Worm (Caenorhabditis elegans): ENCODE measurements around the gene dhrr-1.
A peak's percentile ranks its signal among the peaks of the same experiment; 100 is the strongest.
"Not testable (repeated sequence)": the region's sequence is repeated elsewhere in the genome, so short reads cannot be mapped to it uniquely, and the experiment has no call there.

Gene dhrr-1

DNA sequence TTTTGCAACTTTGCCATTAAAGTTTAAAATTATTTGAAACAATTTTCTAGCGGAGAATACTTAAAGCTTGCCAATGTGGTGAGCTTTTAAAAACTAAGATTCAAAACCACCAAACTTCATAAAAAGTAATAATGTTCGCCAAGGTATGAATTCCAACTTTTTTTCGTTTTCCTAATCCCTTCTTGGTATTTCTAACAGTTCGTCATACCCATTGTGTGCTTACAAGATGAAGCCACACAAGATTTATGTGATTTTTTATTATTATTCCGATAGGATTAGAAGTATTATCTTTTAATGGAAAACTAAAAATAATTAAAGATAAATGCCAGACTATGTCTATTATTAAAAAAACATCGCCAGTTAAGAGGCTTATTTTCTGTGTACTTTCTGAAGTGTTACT is 43.6 kb downstream of the dhrr-1 start:
- TF ChIP-seq dao-5 (tag; optimal IDR thresholded peaks at IDR 0.05) (no peak), W03F9.2 (tag; optimal IDR thresholded peaks at IDR 0.05) (no peak), him-1 (tag; optimal IDR thresholded peaks at IDR 0.05) (no peak)

DNA sequence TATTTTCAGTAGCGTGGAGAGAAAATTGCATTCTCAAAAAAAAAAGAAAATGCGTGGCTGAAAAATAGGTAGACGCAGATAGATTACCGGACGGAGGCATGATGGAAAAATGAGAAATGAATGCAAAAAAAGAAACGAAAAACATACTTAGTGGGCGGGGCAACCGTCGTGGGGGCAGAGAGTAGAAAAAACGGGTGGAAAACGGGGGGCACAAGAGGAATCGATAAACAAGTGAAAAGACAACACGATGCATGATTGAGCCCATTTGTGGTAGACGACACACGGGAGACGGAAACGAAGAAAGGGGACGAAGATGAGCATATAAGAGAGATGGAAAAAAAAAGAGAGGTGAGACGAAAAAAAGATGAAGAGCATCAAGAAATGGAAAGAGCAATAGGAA is 44.1 kb downstream of the dhrr-1 start:
- TF ChIP-seq W03F9.2 (tag; optimal IDR thresholded peaks at IDR 0.05) (no peak), him-1 (tag; optimal IDR thresholded peaks at IDR 0.05) (no peak), dao-5 (tag; optimal IDR thresholded peaks at IDR 0.05) (no peak)

DNA sequence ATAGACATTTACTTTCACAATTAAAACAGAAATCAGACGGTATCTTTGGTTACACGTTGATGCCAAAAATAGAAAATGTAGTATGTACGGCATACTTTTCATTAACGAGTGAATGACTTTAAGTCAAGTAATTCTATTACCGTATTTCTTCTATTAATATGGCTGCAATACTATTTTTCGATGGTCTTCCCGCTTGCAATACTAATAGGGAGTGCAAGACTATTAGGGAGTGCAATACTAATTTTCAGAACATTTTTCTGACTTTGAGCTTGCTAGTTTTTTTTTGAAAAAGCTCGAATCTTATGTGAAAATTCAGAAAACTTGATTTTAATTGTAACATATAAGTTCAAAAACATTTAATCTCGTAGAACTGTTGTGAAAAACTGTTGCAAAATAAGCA is 45.3 kb downstream of the dhrr-1 start, which contains the start of gene R08D7.7:
Gene R08D7.7, plus strand, starts transcription at position 301 of the 400 bp plus-strand sequence.
- TF ChIP-seq him-1, dao-5, W03F9.2 (tag; optimal IDR thresholded peaks at IDR 0.05): not testable (repeated sequence)

DNA sequence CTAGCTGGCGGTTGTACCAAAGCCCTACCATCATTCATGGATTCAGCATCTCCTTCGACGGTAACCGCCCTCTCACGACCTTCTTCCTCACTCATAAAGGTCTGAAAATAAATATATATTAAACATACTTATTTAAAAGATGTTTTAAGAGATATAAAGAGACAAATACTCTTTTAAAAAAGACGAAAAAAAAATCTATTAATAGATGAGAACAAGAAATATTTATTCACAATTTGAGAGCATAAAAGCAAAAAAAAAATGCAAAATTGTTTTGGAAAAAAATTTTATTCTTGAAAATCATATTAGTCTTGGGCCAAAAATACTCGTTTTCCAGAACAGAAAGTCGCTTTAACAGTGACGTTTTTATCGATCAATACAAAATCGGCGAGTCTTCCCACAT is 52.2 kb downstream of the dhrr-1 start, which contains the start of gene skat-1:
Gene skat-1, minus strand, starts transcription at position 101 of the 400 bp plus-strand sequence.
- TF ChIP-seq him-1 (tag; optimal IDR thresholded peaks at IDR 0.05) (no peak), W03F9.2 (tag; optimal IDR thresholded peaks at IDR 0.05) (no peak), dao-5 (tag; optimal IDR thresholded peaks at IDR 0.05) (no peak)

DNA sequence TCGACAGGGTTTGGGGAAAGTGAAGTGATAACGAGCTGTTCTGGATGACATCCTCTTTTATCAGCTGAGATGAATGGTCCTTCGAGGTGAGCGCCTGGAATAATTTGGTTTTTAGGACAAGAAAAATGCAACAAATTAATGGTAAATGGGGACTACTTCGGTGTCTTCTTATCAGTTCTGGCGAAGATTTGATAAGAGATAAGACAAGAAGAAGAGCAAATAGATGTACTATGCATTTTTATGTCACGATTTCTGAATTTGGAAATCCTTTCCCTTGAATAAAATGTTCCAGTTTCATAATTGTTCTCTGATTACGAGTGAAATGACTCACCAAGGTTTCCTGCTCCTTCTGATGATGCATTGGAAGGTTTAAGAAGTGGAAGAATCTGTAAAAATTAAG is 53.4 kb downstream of the dhrr-1 start:
- no peak for TF ChIP-seq him-1 (tag; optimal IDR thresholded peaks at IDR 0.05)
- no peak for TF ChIP-seq dao-5 (tag; optimal IDR thresholded peaks at IDR 0.05)
- TF ChIP-seq W03F9.2 (tag; optimal IDR thresholded peaks at IDR 0.05), result no peak

DNA sequence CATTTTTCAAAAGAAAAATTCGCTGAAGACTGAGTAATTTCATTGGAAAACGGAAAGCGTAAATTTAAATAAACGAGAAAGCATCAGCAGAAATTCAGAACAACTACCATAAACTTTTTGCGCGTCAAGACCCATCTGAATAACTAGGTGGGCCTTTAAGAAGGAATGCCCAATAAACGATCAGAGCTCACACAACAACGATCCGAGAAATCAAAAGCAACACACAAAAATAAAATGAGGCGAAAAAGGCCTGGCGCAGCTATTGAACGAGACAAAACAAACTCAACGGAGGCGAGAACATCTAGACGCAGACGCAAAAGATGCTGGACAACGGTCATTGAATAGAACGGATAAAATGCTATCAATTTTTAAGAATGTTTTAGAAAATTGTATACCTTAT is 54.4 kb downstream of the dhrr-1 start:
- TF ChIP-seq dao-5 (tag; optimal IDR thresholded peaks at IDR 0.05), result no peak
- no peak for TF ChIP-seq him-1 (tag; optimal IDR thresholded peaks at IDR 0.05)

DNA sequence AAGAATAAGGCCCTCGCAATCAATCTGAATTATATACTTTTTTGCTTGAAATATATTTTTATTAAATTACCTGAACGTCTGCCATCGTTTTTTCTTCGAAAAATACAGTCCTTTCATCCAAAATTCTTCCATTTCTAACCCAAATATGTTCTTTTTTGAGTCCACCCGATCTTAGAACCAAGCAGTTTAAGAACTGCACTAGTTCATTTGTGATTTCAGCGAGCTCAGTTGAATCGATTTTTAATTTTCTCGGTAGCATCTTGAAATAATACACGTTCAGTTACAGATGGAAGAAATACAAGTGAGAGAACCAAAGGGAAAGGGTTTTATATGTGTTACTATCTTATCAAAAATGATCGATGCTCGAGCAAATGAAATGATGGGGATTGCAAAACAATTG is 55.1 kb downstream of the dhrr-1 start, which contains the start of gene F59B2.3:
Gene F59B2.3, minus strand, starts transcription at position 259 of the 400 bp plus-strand sequence.
- TF ChIP-seq him-1 (tag; optimal IDR thresholded peaks at IDR 0.05) (no peak), dao-5 (tag; optimal IDR thresholded peaks at IDR 0.05) (no peak), W03F9.2 (tag; optimal IDR thresholded peaks at IDR 0.05) (no peak)

DNA sequence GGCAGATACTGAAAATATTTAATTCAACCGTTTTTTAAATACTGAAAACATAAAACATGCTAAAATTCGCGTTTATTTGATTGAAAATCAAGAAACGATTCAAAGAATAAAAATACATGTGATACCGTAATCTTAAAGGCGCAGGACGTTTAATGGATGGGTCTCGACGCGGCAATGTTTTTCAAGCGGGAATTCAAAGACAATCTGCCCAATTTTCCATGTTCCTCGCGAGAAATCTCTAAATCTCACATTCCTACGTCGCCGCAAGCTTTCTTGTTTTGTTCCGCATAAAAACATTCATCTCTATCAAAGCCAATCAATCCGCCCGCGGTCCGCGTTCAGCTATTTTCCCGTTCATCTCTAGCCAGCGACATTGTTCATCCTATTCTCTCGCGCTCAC is 57.0 kb downstream of the dhrr-1 start:
- TF ChIP-seq W03F9.2 (tag; optimal IDR thresholded peaks at IDR 0.05), result peak; percentile 22
- TF ChIP-seq dao-5 (tag; optimal IDR thresholded peaks at IDR 0.05), result no peak

DNA sequence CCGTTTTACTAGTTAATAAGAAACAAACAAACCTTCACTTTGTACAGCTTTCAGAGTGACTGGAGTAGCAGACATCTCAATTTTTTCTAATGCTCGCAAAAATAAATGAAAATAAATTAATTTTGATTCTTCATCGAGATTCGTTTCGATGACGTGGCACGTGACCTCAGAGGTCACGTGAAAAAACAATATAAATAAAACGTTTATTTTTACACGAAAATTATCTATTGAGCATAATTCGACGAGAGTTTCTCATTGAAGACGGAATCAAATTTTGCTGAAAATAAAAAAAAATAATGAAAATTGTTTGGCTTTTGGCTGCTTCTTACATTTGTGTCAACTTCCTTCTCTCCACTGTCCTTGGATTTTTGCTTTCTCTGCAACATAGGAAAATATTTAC is 57.4 kb downstream of the dhrr-1 start, which contains the start of gene rpn-6.2:
Gene rpn-6.2, minus strand, starts transcription at position 101 of the 400 bp plus-strand sequence.
- no peak for TF ChIP-seq him-1 (tag; optimal IDR thresholded peaks at IDR 0.05)
- TF ChIP-seq W03F9.2 (tag; optimal IDR thresholded peaks at IDR 0.05), result no peak
- TF ChIP-seq dao-5 (tag; optimal IDR thresholded peaks at IDR 0.05), result no peak

DNA sequence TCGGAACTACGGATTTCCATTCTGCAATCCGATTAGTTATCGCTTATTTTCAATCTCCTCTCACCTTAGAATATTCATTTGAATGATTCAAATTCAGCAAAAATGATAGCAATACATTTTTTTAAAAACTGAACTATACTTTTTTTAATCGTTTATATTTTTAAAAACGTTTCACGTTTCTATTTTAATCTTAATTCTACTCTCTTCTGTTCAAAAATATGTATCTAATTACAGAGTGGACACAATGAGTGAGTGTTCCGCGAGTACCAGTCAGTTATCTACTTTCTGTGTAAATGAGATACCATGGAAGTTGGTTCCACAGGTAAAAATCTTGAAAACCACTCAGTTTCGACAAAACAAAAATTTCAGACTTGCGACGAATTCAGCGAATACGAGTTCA is 58.1 kb downstream of the dhrr-1 start, which contains the start of the genes F59B2.15 and zif-1:
Gene F59B2.15, minus strand, starts transcription at position 101 of the 400 bp plus-strand sequence.
Gene zif-1, plus strand, starts transcription at position 235 of the 400 bp plus-strand sequence.
- TF ChIP-seq W03F9.2 (tag; optimal IDR thresholded peaks at IDR 0.05) (no peak), him-1 (tag; optimal IDR thresholded peaks at IDR 0.05) (no peak), dao-5 (tag; optimal IDR thresholded peaks at IDR 0.05) (no peak)
